Fruit fly (Drosophila melanogaster): ENCODE results near the gene f-cup.

- TF ChIP-seq psq (GFP tag; optimal IDR thresholded peaks at IDR 0.05) (no peak), Rel (GFP tag; optimal IDR thresholded peaks at IDR 0.05) (no peak), Rel (tag; optimal IDR thresholded peaks at IDR 0.05) (no peak), Hr78 (GFP tag; optimal IDR thresholded peaks at IDR 0.05) (no peak), foxo (GFP tag; optimal IDR thresholded peaks at IDR 0.05) (peak in 1 of 2 experiments; percentile 16), Sp1 (GFP tag; optimal IDR thresholded peaks at IDR 0.05) (no peak), dmrt93B (GFP tag; optimal IDR thresholded peaks at IDR 0.05) (no peak), pan (optimal IDR thresholded peaks at IDR 0.05) (no peak), jim (GFP tag; optimal IDR thresholded peaks at IDR 0.05) (no peak), brk (GFP tag; optimal IDR thresholded peaks at IDR 0.05) (no peak), lola (GFP tag; optimal IDR thresholded peaks at IDR 0.05) (no peak), br (GFP tag; optimal IDR thresholded peaks at IDR 0.05) (no peak)
Observed at dm6 chr3R:13715012-13715673, 14.5 kb upstream of the f-cup start, which contains the start of gene kmr.

Measured in whole organism, wandering third instar larva.